Fruit fly (Drosophila melanogaster): ENCODE data around the gene CG42716.

CG42716 gene

dm6 chr3L:16033090-16033828 lies at the start of gene CG42716, which contains the start of gene CG42717:
CG42716 (plus strand) TSS chr3L:16033778.
CG42717 (minus strand) TSS chr3L:16033190.
- TF ChIP-seq pan (optimal IDR thresholded peaks at IDR 0.05) (no peak), psq (optimal IDR thresholded peaks at IDR 0.05) (no peak), usp (GFP tag; optimal IDR thresholded peaks at IDR 0.05) (no peak), Dll (optimal IDR thresholded peaks at IDR 0.05) (no peak)

- TF ChIP-seq pan (optimal IDR thresholded peaks at IDR 0.05) (no peak), CG8478 (optimal IDR thresholded peaks at IDR 0.05) (no peak), EcR (GFP tag; optimal IDR thresholded peaks at IDR 0.05) (no peak), Dll (optimal IDR thresholded peaks at IDR 0.05) (no peak), psq (optimal IDR thresholded peaks at IDR 0.05) (no peak), usp (GFP tag; optimal IDR thresholded peaks at IDR 0.05) (no peak)
These were observed 45.9 kb upstream of the CG42716 start, which contains the start of gene PolD1 for dm6 chr3L:15987635-15988034. PolD1 (minus strand) TSS chr3L:15987815.

DNA sequence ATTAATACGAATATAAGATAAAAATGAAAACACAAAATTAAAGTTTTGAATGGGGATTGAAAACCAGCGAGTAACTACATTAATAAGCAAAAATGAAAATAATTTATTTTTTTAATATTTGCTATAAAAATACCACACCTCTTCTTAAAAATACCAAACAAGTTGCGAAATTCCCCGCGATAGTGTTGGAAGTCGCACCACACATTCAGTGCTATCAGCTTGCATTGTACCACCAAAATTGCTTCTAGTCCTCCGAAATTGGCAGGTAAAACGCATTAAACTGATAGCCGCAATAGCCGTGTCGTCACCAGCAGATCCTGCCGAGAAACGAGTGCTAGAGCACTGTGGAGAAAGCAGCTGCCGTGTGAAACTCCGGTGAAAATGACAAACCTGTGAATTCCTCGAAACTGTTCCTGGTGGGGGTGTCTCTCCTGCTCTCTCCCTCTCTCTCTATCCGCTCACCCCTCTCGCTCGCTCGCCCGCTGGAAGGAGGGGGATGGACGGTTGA lies 45.5 kb upstream of the CG42716 start, which contains the start of gene Hip14:
Gene Hip14, plus strand, starts transcription at position 198 of the 508 bp plus-strand sequence.
- TF ChIP-seq usp (GFP tag; optimal IDR thresholded peaks at IDR 0.05) (no peak), CG8478 (optimal IDR thresholded peaks at IDR 0.05) (no peak), Dll (optimal IDR thresholded peaks at IDR 0.05) (no peak), EcR (GFP tag; optimal IDR thresholded peaks at IDR 0.05) (no peak)

- TF ChIP-seq CG8478 (optimal IDR thresholded peaks at IDR 0.05), result no peak
- TF ChIP-seq EcR (GFP tag; optimal IDR thresholded peaks at IDR 0.05), result no peak
- no peak for TF ChIP-seq Dll (optimal IDR thresholded peaks at IDR 0.05)
- no peak for TF ChIP-seq psq (optimal IDR thresholded peaks at IDR 0.05)
- TF ChIP-seq usp (GFP tag; optimal IDR thresholded peaks at IDR 0.05), result no peak
- TF ChIP-seq pan (optimal IDR thresholded peaks at IDR 0.05), result no peak
These were observed 37.6 kb upstream of the CG42716 start for dm6 chr3L:15996019-15996418.

DNA sequence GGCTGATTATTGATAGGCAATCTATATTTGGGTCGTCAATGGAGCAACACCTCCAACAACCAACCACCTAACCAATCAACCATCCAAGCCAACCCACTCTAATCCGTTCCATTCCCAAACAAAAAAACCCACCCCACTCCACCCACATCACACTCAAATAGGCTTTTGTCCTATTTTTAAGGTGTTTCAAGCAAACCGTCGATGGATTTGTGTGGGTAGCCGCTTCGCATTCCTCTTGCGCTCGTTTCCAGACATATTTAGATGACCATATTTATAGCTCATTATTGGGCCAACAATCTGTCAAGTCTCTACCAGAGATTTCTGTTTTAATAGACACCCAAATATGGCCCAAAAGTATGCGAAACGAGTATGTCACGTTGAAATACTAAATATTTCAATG lies 35.4 kb upstream of the CG42716 start:
- TF ChIP-seq EcR (GFP tag; optimal IDR thresholded peaks at IDR 0.05), result no peak
- no peak for TF ChIP-seq usp (GFP tag; optimal IDR thresholded peaks at IDR 0.05)
- no peak for TF ChIP-seq Dll (optimal IDR thresholded peaks at IDR 0.05)
- TF ChIP-seq pan (optimal IDR thresholded peaks at IDR 0.05), result no peak
- no peak for TF ChIP-seq psq (optimal IDR thresholded peaks at IDR 0.05)
- no peak for TF ChIP-seq CG8478 (optimal IDR thresholded peaks at IDR 0.05)

dm6 chr3L:15999358-16000005 lies 34.1 kb upstream of the CG42716 start:
- TF ChIP-seq Dll (optimal IDR thresholded peaks at IDR 0.05), result no peak
- no peak for TF ChIP-seq CG8478 (optimal IDR thresholded peaks at IDR 0.05)
- TF ChIP-seq usp (GFP tag; optimal IDR thresholded peaks at IDR 0.05), result no peak
- TF ChIP-seq EcR (GFP tag; optimal IDR thresholded peaks at IDR 0.05), result no peak
- TF ChIP-seq pan (optimal IDR thresholded peaks at IDR 0.05), result no peak
- no peak for TF ChIP-seq psq (optimal IDR thresholded peaks at IDR 0.05)

dm6 chr3L:16001164-16001679 lies 32.4 kb upstream of the CG42716 start:
- TF ChIP-seq Dll (optimal IDR thresholded peaks at IDR 0.05) (no peak), EcR (GFP tag; optimal IDR thresholded peaks at IDR 0.05) (no peak), usp (GFP tag; optimal IDR thresholded peaks at IDR 0.05) (no peak), CG8478 (optimal IDR thresholded peaks at IDR 0.05) (no peak), pan (optimal IDR thresholded peaks at IDR 0.05) (no peak), psq (optimal IDR thresholded peaks at IDR 0.05) (no peak)

DNA sequence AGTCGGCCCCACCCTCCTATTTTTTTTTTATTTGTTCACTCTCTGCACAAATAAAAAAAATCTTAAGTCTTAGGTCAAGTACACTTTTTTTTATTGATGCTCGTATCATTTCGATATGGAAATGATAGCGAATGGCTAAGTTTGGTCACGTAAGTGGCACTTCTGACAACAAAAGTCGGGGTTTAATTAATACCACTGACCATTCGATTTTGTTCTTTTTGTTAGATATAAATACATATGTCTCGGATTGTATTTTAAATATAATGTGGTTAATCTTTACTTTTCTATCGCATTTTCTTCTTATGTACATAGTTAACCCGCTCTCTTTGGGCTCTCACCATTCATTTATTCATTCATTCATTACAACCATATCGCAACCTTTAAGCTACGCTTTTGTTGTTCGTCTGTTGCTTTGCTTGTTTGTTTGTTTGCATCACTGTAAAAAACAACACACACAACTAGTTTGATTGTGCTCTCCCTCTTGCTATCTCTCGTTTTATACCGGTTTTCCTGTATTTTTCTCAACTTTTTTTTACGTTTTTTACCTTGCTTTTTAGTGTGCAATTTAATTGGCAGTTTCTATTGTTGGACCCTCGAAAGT lies 31.4 kb upstream of the CG42716 start:
- TF ChIP-seq EcR (GFP tag; optimal IDR thresholded peaks at IDR 0.05) (no peak), psq (optimal IDR thresholded peaks at IDR 0.05) (no peak), CG8478 (optimal IDR thresholded peaks at IDR 0.05) (no peak), Dll (optimal IDR thresholded peaks at IDR 0.05) (no peak), usp (GFP tag; optimal IDR thresholded peaks at IDR 0.05) (no peak), pan (optimal IDR thresholded peaks at IDR 0.05) (no peak)

- no peak for TF ChIP-seq psq (optimal IDR thresholded peaks at IDR 0.05)
- no peak for TF ChIP-seq CG8478 (optimal IDR thresholded peaks at IDR 0.05)
- TF ChIP-seq usp (GFP tag; optimal IDR thresholded peaks at IDR 0.05), result no peak
- no peak for TF ChIP-seq Dll (optimal IDR thresholded peaks at IDR 0.05)
- TF ChIP-seq EcR (GFP tag; optimal IDR thresholded peaks at IDR 0.05), result no peak
- no peak for TF ChIP-seq pan (optimal IDR thresholded peaks at IDR 0.05)
These were observed 29.0 kb upstream of the CG42716 start, which contains the start of the genes hzg and mRpS31 for dm6 chr3L:16004401-16005237. hzg (minus strand) TSS chr3L:16004736. mRpS31 (plus strand) TSS chr3L:16005193.

DNA sequence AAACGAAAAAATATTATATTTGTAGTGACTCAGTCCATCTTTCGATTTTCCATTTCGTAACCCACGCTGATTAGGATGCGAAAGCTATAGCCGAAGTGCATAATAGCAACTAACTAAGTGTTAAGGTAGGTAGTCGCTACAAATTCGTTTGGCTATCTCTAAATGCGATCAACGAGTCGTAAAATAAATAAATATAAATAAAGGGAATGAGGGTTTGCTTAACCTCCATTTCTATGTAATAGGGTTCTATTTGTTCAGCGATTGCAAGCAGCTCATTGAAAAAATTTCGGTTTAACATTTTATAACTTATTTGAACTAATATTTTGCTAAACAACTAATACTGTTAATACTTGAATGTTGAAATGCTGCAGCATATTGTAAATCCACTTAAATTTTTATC lies 23.4 kb upstream of the CG42716 start:
- TF ChIP-seq EcR (GFP tag; optimal IDR thresholded peaks at IDR 0.05) (no peak), CG8478 (optimal IDR thresholded peaks at IDR 0.05) (no peak), pan (optimal IDR thresholded peaks at IDR 0.05) (no peak), usp (GFP tag; optimal IDR thresholded peaks at IDR 0.05) (no peak), psq (optimal IDR thresholded peaks at IDR 0.05) (no peak), Dll (optimal IDR thresholded peaks at IDR 0.05) (no peak)
